Worm (Caenorhabditis elegans): ENCODE results near the gene B0222.1.

DNA sequence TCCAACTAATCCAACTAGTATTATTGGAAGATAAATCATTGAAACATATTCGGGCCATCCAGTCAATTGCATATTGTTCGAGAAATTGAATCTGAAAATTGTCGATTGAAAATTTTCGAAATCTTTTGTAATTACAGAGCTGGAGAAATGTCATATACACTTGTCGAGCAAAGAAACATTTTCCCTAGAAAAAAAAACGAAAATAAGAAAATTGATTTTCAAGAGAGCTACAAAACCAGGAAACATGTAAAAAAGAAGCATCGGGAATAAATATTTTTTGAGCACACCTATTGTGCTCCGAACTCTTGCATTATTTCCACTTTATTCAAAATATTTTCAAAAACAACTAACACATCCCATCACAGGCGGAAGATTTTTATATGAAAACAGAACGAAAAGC lies 33.0 kb upstream of the B0222.1 start, which contains the start of gene frpr-6:
- TF ChIP-seq ZK546.5 (tag; optimal IDR thresholded peaks at IDR 0.05) (no peak), ama-1 (optimal IDR thresholded peaks at IDR 0.05) (no peak), R02D3.7 (tag; optimal IDR thresholded peaks at IDR 0.05) (no peak), dmd-4 (tag; optimal IDR thresholded peaks at IDR 0.05) (no peak), nhr-21 (tag; optimal IDR thresholded peaks at IDR 0.05) (no peak), nhr-6 (tag; optimal IDR thresholded peaks at IDR 0.05) (no peak), skn-1 (tag; optimal IDR thresholded peaks at IDR 0.05) (no peak)
